Fruit fly (Drosophila melanogaster) whole organism, embryonic: ENCODE data around the gene CG7164.

Source experiments
- Antp ChIP-seq: fragments of 200-800 bp; sonication (Bioruptor generic); optimal IDR thresholded peaks from 3 replicates; lab custom pipeline; 2016; ENCODE audit warnings: missing biosample characterization, missing genetic modification characterization
- Atf6 ChIP-seq: fragments of 200-800 bp; sonication (Bioruptor generic); IDR thresholded peaks from 2 replicates; pipeline ENCODE4 v1.3.6; 2022; ENCODE audit warnings: missing biosample characterization, missing genetic modification characterization
- B-H2 ChIP-seq: fragments of 200-800 bp; sonication (Bioruptor generic); optimal IDR thresholded peaks from 2 replicates; lab custom pipeline; 2018; ENCODE audit warnings: missing biosample characterization, mild to moderate bottlenecking, missing genetic modification characterization
- CG11504 ChIP-seq: fragments of 200-800 bp; sonication (Bioruptor generic); optimal IDR thresholded peaks from 3 replicates; lab custom pipeline; 2019; ENCODE audit warnings: missing biosample characterization, mild to moderate bottlenecking, missing genetic modification characterization, moderate library complexity
- CG11695 ChIP-seq: fragments of 200-800 bp; sonication (Bioruptor generic); IDR thresholded peaks from 3 replicates; pipeline ENCODE4 v1.3.6; 2022; ENCODE audit warnings: missing biosample characterization, missing genetic modification characterization
- CG13287 ChIP-seq: fragments of 200-800 bp; sonication (Bioruptor generic); IDR thresholded peaks from 2 replicates; pipeline ENCODE4 v1.3.6; 2022; ENCODE audit warnings: missing biosample characterization, missing genetic modification characterization; ENCODE audit not compliant: partially characterized antibody
- CG15514 ChIP-seq: fragments of 200-800 bp; sonication (Bioruptor generic); optimal IDR thresholded peaks from 3 replicates; lab custom pipeline; 2017; ENCODE audit warnings: missing biosample characterization, missing genetic modification characterization, mild to moderate bottlenecking, moderate library complexity, missing genetic modification reagents
- CG1603 ChIP-seq: fragments of 200-800 bp; sonication (Bioruptor generic); optimal IDR thresholded peaks from 2 replicates; lab custom pipeline; 2019; ENCODE audit warnings: missing biosample characterization, mild to moderate bottlenecking, missing genetic modification characterization, moderate library complexity
- CG31224 ChIP-seq: fragments of 200-800 bp; sonication (Bioruptor generic); IDR thresholded peaks from 2 replicates; pipeline ENCODE4 v1.3.6; 2022; ENCODE audit warnings: missing biosample characterization, missing genetic modification characterization
- CG42726 ChIP-seq: fragments of 200-800 bp; sonication (Bioruptor generic); IDR thresholded peaks from 2 replicates; pipeline ENCODE4 v1.3.6; 2022; ENCODE audit warnings: missing biosample characterization, missing genetic modification characterization; ENCODE audit not compliant: partially characterized antibody
- CG4820 ChIP-seq: fragments of 200-800 bp; sonication (Bioruptor generic); optimal IDR thresholded peaks from 3 replicates; lab custom pipeline; 2016; ENCODE audit warnings: missing biosample characterization, missing genetic modification characterization
- CG6272 ChIP-seq: fragments of 200-800 bp; sonication (Bioruptor generic); IDR thresholded peaks from 2 replicates; pipeline ENCODE4 v1.3.6; 2022; ENCODE audit warnings: missing biosample characterization, missing genetic modification characterization
- CG7745 ChIP-seq: fragments of 200-800 bp; sonication (Bioruptor generic); optimal IDR thresholded peaks from 2 replicates; lab custom pipeline; 2018; ENCODE audit warnings: missing biosample characterization, mild to moderate bottlenecking, missing genetic modification characterization, moderate library complexity
- CG9215 ChIP-seq: fragments of 200-800 bp; sonication (Bioruptor generic); IDR thresholded peaks from 2 replicates; pipeline ENCODE4 v1.3.6; 2022; ENCODE audit warnings: missing biosample characterization, missing genetic modification characterization
- CG9727 ChIP-seq: fragments of 200-800 bp; sonication (Bioruptor generic); optimal IDR thresholded peaks from 3 replicates; lab custom pipeline; 2017; ENCODE audit warnings: missing biosample characterization, mild to moderate bottlenecking, missing genetic modification characterization
- Doc3 ChIP-seq: fragments of 200-800 bp; sonication (Bioruptor generic); IDR thresholded peaks from 3 replicates; pipeline ENCODE4 v1.3.6; 2022; ENCODE audit warnings: missing biosample characterization, missing genetic modification characterization; ENCODE audit not compliant: partially characterized antibody
- Gsc ChIP-seq: fragments of 200-800 bp; sonication (Bioruptor generic); IDR thresholded peaks from 2 replicates; pipeline ENCODE4 v1.3.6; 2022; ENCODE audit warnings: missing biosample characterization, missing genetic modification characterization
- HmgD ChIP-seq: fragments of 200-800 bp; sonication (Bioruptor generic); optimal IDR thresholded peaks from 3 replicates; lab custom pipeline; 2016; ENCODE audit warnings: missing biosample characterization, missing genetic modification characterization
- Meics ChIP-seq: fragments of 200-800 bp; sonication (Bioruptor generic); optimal IDR thresholded peaks from 2 replicates; lab custom pipeline; 2017; ENCODE audit warnings: missing biosample characterization, mild to moderate bottlenecking, missing genetic modification characterization
- Myb ChIP-seq: fragments of 200-800 bp; sonication (Bioruptor generic); optimal IDR thresholded peaks from 2 replicates; lab custom pipeline; 2016; ENCODE audit warnings: missing biosample characterization, missing genetic modification characterization
- Opbp ChIP-seq: fragments of 200-800 bp; sonication (Bioruptor generic); IDR thresholded peaks from 3 replicates; pipeline ENCODE4 v1.3.6; 2022; ENCODE audit warnings: missing biosample characterization, missing genetic modification characterization; ENCODE audit not compliant: partially characterized antibody
- PHDP ChIP-seq: fragments of 200-800 bp; sonication (Bioruptor generic); optimal IDR thresholded peaks from 3 replicates; lab custom pipeline; 2018; ENCODE audit warnings: missing biosample characterization, mild to moderate bottlenecking, missing genetic modification characterization, moderate library complexity
- Scr ChIP-seq: fragments of 200-800 bp; sonication (Bioruptor generic); IDR thresholded peaks from 2 replicates; pipeline ENCODE4 v1.3.6; 2022; ENCODE audit warnings: missing biosample characterization, missing genetic modification characterization; ENCODE audit not compliant: partially characterized antibody
- Vsx1 ChIP-seq: fragments of 200-800 bp; sonication (Bioruptor generic); optimal IDR thresholded peaks from 2 replicates; lab custom pipeline; 2017; ENCODE audit warnings: missing biosample characterization, mild to moderate bottlenecking, missing genetic modification characterization, missing genetic modification reagents
- Xbp1 ChIP-seq: fragments of 200-800 bp; sonication (Bioruptor generic); optimal IDR thresholded peaks from 3 replicates; lab custom pipeline; 2016; ENCODE audit warnings: missing biosample characterization, mild to moderate bottlenecking, missing genetic modification characterization
- Xrp1 ChIP-seq: fragments of 200-800 bp; sonication (Bioruptor generic); IDR thresholded peaks from 2 replicates; pipeline ENCODE4 v1.3.6; 2022; ENCODE audit warnings: missing biosample characterization, missing genetic modification characterization
- al ChIP-seq: fragments of 200-800 bp; sonication (Bioruptor generic); IDR thresholded peaks from 2 replicates; pipeline ENCODE4 v1.3.6; 2022; ENCODE audit warnings: missing biosample characterization, missing genetic modification characterization
- chm ChIP-seq: fragments of 200-800 bp; sonication (Bioruptor generic); IDR thresholded peaks from 2 replicates; pipeline ENCODE4 v1.3.6; 2022; ENCODE audit warnings: missing biosample characterization, missing genetic modification characterization
- disco-r ChIP-seq: fragments of 200-800 bp; sonication (Bioruptor generic); optimal IDR thresholded peaks from 2 replicates; lab custom pipeline; 2016; ENCODE audit warnings: missing biosample characterization, missing genetic modification characterization
- dmrt99B ChIP-seq: fragments of 200-800 bp; sonication (Bioruptor generic); optimal IDR thresholded peaks from 2 replicates; lab custom pipeline; 2018; ENCODE audit warnings: missing biosample characterization, mild to moderate bottlenecking, missing genetic modification characterization, moderate library complexity
- fd102C ChIP-seq: fragments of 200-800 bp; sonication (Bioruptor generic); optimal IDR thresholded peaks from 2 replicates; lab custom pipeline; 2018; ENCODE audit warnings: missing biosample characterization, mild to moderate bottlenecking, missing genetic modification characterization, moderate library complexity
- fd3F ChIP-seq: fragments of 200-800 bp; sonication (Bioruptor generic); optimal IDR thresholded peaks from 2 replicates; lab custom pipeline; 2018; ENCODE audit warnings: missing biosample characterization, mild to moderate bottlenecking, missing genetic modification characterization, moderate library complexity
- gce ChIP-seq: fragments of 200-800 bp; sonication (Bioruptor generic); IDR thresholded peaks from 3 replicates; pipeline ENCODE4 v1.3.6; 2022; ENCODE audit warnings: missing biosample characterization, missing genetic modification characterization
- lab ChIP-seq: fragments of 200-800 bp; sonication (Bioruptor generic); optimal IDR thresholded peaks from 3 replicates; lab custom pipeline; 2017; ENCODE audit warnings: missing biosample characterization, missing genetic modification characterization, mild to moderate bottlenecking, moderate library complexity, missing genetic modification reagents
- lola ChIP-seq, 3 experiments: fragments of >200 bp in 2 of 3; fragments of 200-800 bp in 1 of 3; sonication (Bioruptor generic) in 1 of 3; optimal IDR thresholded peaks; 2 replicates each; lab custom pipeline; 2017 to 2019; ENCODE audit warnings: missing biosample characterization in 3 of 3, missing genetic modification characterization in 3 of 3, mild to moderate bottlenecking in 1 of 3, moderate library complexity in 1 of 3
- oc ChIP-seq: fragments of 200-800 bp; sonication (Bioruptor generic); optimal IDR thresholded peaks from 2 replicates; lab custom pipeline; 2018; ENCODE audit warnings: missing biosample characterization, mild to moderate bottlenecking, missing genetic modification characterization, moderate library complexity
- repo ChIP-seq: fragments of 200-800 bp; sonication (Bioruptor generic); optimal IDR thresholded peaks from 2 replicates; lab custom pipeline; 2016; ENCODE audit warnings: missing biosample characterization, missing genetic modification characterization
- run ChIP-seq: fragments of 200-800 bp; sonication (Bioruptor generic); optimal IDR thresholded peaks from 3 replicates; lab custom pipeline; 2018; ENCODE audit warnings: missing biosample characterization, mild to moderate bottlenecking, missing genetic modification characterization
- schlank ChIP-seq: fragments of 200-800 bp; sonication (Bioruptor generic); optimal IDR thresholded peaks from 2 replicates; lab custom pipeline; 2018; ENCODE audit warnings: missing biosample characterization, mild to moderate bottlenecking, missing genetic modification characterization
- shn ChIP-seq: fragments of 200-800 bp; sonication (Bioruptor generic); optimal IDR thresholded peaks from 3 replicates; lab custom pipeline; 2016; ENCODE audit warnings: missing biosample characterization, missing genetic modification characterization
- sisA ChIP-seq: fragments of 200-800 bp; sonication (Bioruptor generic); IDR thresholded peaks from 2 replicates; pipeline ENCODE4 v1.3.6; 2022; ENCODE audit warnings: missing biosample characterization, missing genetic modification characterization
- slbo ChIP-seq: fragments of 200-800 bp; sonication (Bioruptor generic); IDR thresholded peaks from 2 replicates; pipeline ENCODE4 v1.3.6; 2022; ENCODE audit warnings: missing biosample characterization, missing genetic modification characterization
- tap ChIP-seq: fragments of 200-800 bp; optimal IDR thresholded peaks from 3 replicates; lab custom pipeline; 2019; ENCODE audit warnings: missing biosample characterization, mild to moderate bottlenecking, missing genetic modification characterization, moderate library complexity
- tll ChIP-seq, 2 experiments: fragments of 200-800 bp in 1 of 2; fragments of >200 bp in 1 of 2; sonication (Bioruptor generic) in 1 of 2; optimal IDR thresholded peaks; 2 replicates each; lab custom pipeline; 2017 to 2019; ENCODE audit warnings: missing biosample characterization in 2 of 2, missing genetic modification characterization in 2 of 2, mild to moderate bottlenecking in 1 of 2, moderate library complexity in 1 of 2
- tna ChIP-seq: fragments of 200-800 bp; sonication (Bioruptor generic); IDR thresholded peaks from 2 replicates; pipeline ENCODE4 v1.3.6; 2022; ENCODE audit warnings: missing biosample characterization, missing genetic modification characterization; ENCODE audit not compliant: partially characterized antibody
- ttk ChIP-seq: fragments of 200-800 bp; sonication (Bioruptor generic); IDR thresholded peaks from 2 replicates; pipeline ENCODE4 v2.1.2; 2022; ENCODE audit warnings: missing biosample characterization, missing genetic modification characterization
- vnd ChIP-seq: fragments of 200-800 bp; sonication (Bioruptor generic); IDR thresholded peaks from 3 replicates; pipeline ENCODE4 v1.3.6; 2022; ENCODE audit warnings: missing biosample characterization, missing genetic modification characterization; ENCODE audit not compliant: partially characterized antibody
- zfh2 ChIP-seq: fragments of 200-800 bp; sonication (Bioruptor generic); optimal IDR thresholded peaks from 2 replicates; lab custom pipeline; 2016; ENCODE audit warnings: missing biosample characterization, missing genetic modification characterization

CG7164 gene

DNA sequence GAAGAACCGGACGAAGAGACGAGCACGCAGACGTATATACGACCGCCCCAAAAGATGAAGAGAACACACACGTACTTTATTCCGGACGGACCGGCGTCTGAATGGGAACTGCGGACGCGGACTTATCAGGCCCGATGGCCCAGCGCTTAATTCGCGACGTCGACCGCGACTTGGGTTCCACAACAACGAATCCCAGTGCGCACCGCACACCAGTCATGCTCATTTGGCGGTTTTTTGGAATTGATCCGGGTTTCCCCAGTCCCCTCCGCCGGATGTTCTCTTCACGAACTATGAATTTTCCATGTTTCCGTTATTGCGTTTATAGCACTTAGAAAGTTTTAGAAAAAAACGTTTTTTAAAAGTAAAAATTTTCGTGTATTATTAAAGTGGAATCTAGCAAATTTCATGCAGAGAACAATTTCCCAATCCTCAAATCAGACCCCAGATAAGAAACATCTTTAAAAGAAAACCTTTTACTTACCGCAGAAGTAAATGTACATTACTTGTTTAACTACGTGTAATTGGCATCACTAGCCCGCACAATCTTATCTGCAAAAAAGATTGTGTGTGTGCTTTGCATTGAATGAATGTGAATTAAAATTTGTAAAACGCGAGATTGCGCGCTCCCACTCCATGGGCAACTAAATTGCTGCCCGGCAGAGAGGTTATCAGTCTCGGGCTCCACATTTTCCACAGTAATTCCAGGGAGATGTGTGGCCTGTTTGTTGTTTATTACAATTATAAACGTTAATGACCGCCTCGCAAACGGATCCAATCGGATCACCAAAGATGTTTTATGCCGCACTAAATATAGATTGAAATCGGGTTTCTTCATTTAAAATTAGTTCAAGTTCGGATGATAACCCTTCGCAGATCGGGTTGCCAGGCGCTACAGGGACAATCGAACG lies 9.4 kb downstream of the CG7164 start, which contains the start of gene CG7149 (continued):
- TF ChIP-seq tna (GFP tag; lab: Robert Waterston, UW) (no peak), CG7745 (no peak), Vsx1 (GFP tag; lab: Kevin White, UChicago) (peak; percentile 39), slbo (peak; percentile 41; the same call in 1 of the 2 replicates), repo (GFP tag; lab: Kevin White, UChicago) (no peak), dmrt99B (tag; lab: Kevin White, UChicago) (no peak), Xbp1 (GFP tag; lab: Kevin White, UChicago) (peak; percentile 41), tll (GFP tag; optimal IDR thresholded peaks at IDR 0.05; lab: Kevin White, UChicago) (no peak), lab (GFP tag; lab: Kevin White, UChicago) (peak; percentile 46), gce (GFP tag; lab: Robert Waterston, UW) (0 out of 3 replicates have a peak, but pooled peaks have one; percentile 26), shn (GFP tag; lab: Kevin White, UChicago) (no peak), Atf6 (GFP tag; lab: Robert Waterston, UW) (peak; percentile 52), CG31224 (GFP tag; lab: Robert Waterston, UW) (no peak), chm (no peak; the same call in 1 of the 2 replicates), lola (GFP tag; optimal IDR thresholded peaks at IDR 0.05; lab: Kevin White, UChicago) (no peak), run (tag; lab: Kevin White, UChicago) (no peak), Antp (GFP tag; lab: Kevin White, UChicago) (no peak), Opbp (GFP tag; lab: Robert Waterston, UW) (no peak), tap (tag; lab: Kevin White, UChicago) (no peak), Xrp1 (GFP tag; lab: Robert Waterston, UW) (no peak), Doc3 (GFP tag; lab: Robert Waterston, UW) (no peak), Meics (GFP tag; lab: Kevin White, UChicago) (peak; percentile 33), CG15514 (GFP tag; lab: Kevin White, UChicago) (peak; percentile 28), PHDP (tag; lab: Kevin White, UChicago) (no peak), CG13287 (GFP tag; lab: Robert Waterston, UW) (no peak; the same call in 1 of the 2 replicates), CG9215 (GFP tag; lab: Robert Waterston, UW) (no peak), B-H2 (GFP tag; lab: Kevin White, UChicago) (no peak), CG11695 (no peak), Scr (GFP tag; lab: Robert Waterston, UW) (no peak), zfh2 (GFP tag; lab: Kevin White, UChicago) (no peak), fd102C (GFP tag; lab: Kevin White, UChicago) (no peak), HmgD (GFP tag; lab: Kevin White, UChicago) (no peak), Myb (GFP tag; lab: Kevin White, UChicago) (no peak), CG9727 (GFP tag; lab: Kevin White, UChicago) (no peak), sisA (GFP tag; lab: Robert Waterston, UW) (no peak), CG4820 (GFP tag; lab: Kevin White, UChicago) (no peak), vnd (no peak), al (GFP tag; lab: Robert Waterston, UW) (no peak), fd3F (GFP tag; lab: Kevin White, UChicago) (no peak), CG1603 (tag; lab: Kevin White, UChicago) (no peak), oc (tag; lab: Kevin White, UChicago) (no peak), ttk (no peak), disco-r (GFP tag; lab: Kevin White, UChicago) (no peak), CG6272 (no peak), schlank (no peak), Gsc (GFP tag; lab: Robert Waterston, UW) (no peak), CG11504 (tag; lab: Kevin White, UChicago) (no peak), CG42726 (GFP tag; lab: Robert Waterston, UW) (no peak)
